Worm (Caenorhabditis elegans) whole organism, L2 larva: ENCODE data around the gene ctsa-4.1.

Experiments
- C34F6.9 ChIP-seq: fragments of 150-350 bp; optimal IDR thresholded peaks from 2 replicates; lab custom pipeline; 2014; ENCODE audit warnings: missing biosample characterization, missing genetic modification characterization
- F13H6.1 ChIP-seq: sonication (generic microtip); optimal IDR thresholded peaks from 2 replicates; lab custom pipeline; 2016; ENCODE audit warnings: missing genetic modification characterization, missing compliant biosample characterization
- R02D3.7 ChIP-seq: fragments of 150-350 bp; optimal IDR thresholded peaks from 2 replicates; lab custom pipeline; 2014; ENCODE audit warnings: missing biosample characterization, missing genetic modification characterization
- Y55F3AM.14 ChIP-seq: fragments of 200-800 bp; sonication (Bioruptor generic); optimal IDR thresholded peaks from 2 replicates; lab custom pipeline; 2018; ENCODE audit warnings: mild to moderate bottlenecking, missing genetic modification characterization, missing compliant biosample characterization
- ZK546.5 ChIP-seq: sonication (generic microtip); optimal IDR thresholded peaks from 2 replicates; lab custom pipeline; 2017; ENCODE audit warnings: missing biosample characterization, missing genetic modification characterization
- ama-1 ChIP-seq: fragments of 150-350 bp; optimal IDR thresholded peaks from 2 replicates; lab custom pipeline; 2018; ENCODE audit warnings: inconsistent platforms
- ceh-16 ChIP-seq: fragments of 150-350 bp; optimal IDR thresholded peaks from 2 replicates; lab custom pipeline; 2014; ENCODE audit warnings: missing biosample characterization, missing genetic modification characterization
- ceh-82 ChIP-seq: fragments of 150-350 bp; optimal IDR thresholded peaks from 2 replicates; lab custom pipeline; 2014; ENCODE audit warnings: missing biosample characterization, missing genetic modification characterization
- crh-2 ChIP-seq: sonication (generic microtip); optimal IDR thresholded peaks from 2 replicates; lab custom pipeline; 2017; ENCODE audit warnings: missing biosample characterization, missing genetic modification characterization
- dmd-4 ChIP-seq: sonication (generic microtip); optimal IDR thresholded peaks from 2 replicates; lab custom pipeline; 2017; ENCODE audit warnings: missing biosample characterization, missing genetic modification characterization
- egl-27 ChIP-seq: sonication (generic microtip); optimal IDR thresholded peaks from 3 replicates; lab custom pipeline; 2017; ENCODE audit warnings: missing biosample characterization, missing genetic modification reagents, missing genetic modification characterization
- elt-1 ChIP-seq: fragments of 150-350 bp; optimal IDR thresholded peaks from 2 replicates; lab custom pipeline; 2014; ENCODE audit warnings: missing biosample characterization, missing genetic modification characterization
- fos-1 ChIP-seq: fragments of 150-350 bp; optimal IDR thresholded peaks from 2 replicates; lab custom pipeline; 2014; ENCODE audit warnings: missing biosample characterization, missing genetic modification characterization
- gmeb-1 ChIP-seq: fragments of 150-350 bp; optimal IDR thresholded peaks from 2 replicates; lab custom pipeline; 2014; ENCODE audit warnings: missing biosample characterization, missing genetic modification characterization
- lin-11 ChIP-seq: fragments of 150-350 bp; sonication (generic microtip); optimal IDR thresholded peaks from 2 replicates; lab custom pipeline; 2014; ENCODE audit warnings: missing biosample characterization, missing genetic modification characterization, inconsistent platforms, mixed read lengths
- lin-13 ChIP-seq: fragments of 150-350 bp; optimal IDR thresholded peaks from 2 replicates; lab custom pipeline; 2014; ENCODE audit warnings: missing biosample characterization, missing genetic modification reagents, missing genetic modification characterization
- lin-39 ChIP-seq: fragments of 150-350 bp; optimal IDR thresholded peaks from 2 replicates; lab custom pipeline; 2014; ENCODE audit warnings: missing biosample characterization, missing genetic modification reagents, missing genetic modification characterization
- lsy-2 ChIP-seq, 2 experiments: fragments of 150-350 bp in 1 of 2; sonication (generic microtip) in 1 of 2; optimal IDR thresholded peaks; 2 replicates each; lab custom pipeline; 2014 to 2017; ENCODE audit warnings: missing biosample characterization in 2 of 2, missing genetic modification characterization in 2 of 2
- mab-5 ChIP-seq: fragments of 150-350 bp; optimal IDR thresholded peaks from 2 replicates; lab custom pipeline; 2014; ENCODE audit warnings: missing biosample characterization, missing genetic modification characterization
- mbf-1 ChIP-seq: sonication (generic microtip); optimal IDR thresholded peaks from 2 replicates; lab custom pipeline; 2017; ENCODE audit warnings: missing biosample characterization, missing genetic modification characterization
- nhr-10 ChIP-seq: sonication (generic microtip); optimal IDR thresholded peaks from 2 replicates; lab custom pipeline; 2017; ENCODE audit warnings: missing biosample characterization, missing genetic modification characterization
- nhr-11 ChIP-seq: fragments of 150-350 bp; optimal IDR thresholded peaks from 2 replicates; lab custom pipeline; 2014; ENCODE audit warnings: missing biosample characterization, missing genetic modification characterization
- nhr-12 ChIP-seq: fragments of 150-350 bp; optimal IDR thresholded peaks from 2 replicates; lab custom pipeline; 2014; ENCODE audit warnings: missing biosample characterization, missing genetic modification characterization
- nhr-129 ChIP-seq: fragments of 150-350 bp; optimal IDR thresholded peaks from 2 replicates; lab custom pipeline; 2014; ENCODE audit warnings: missing biosample characterization, missing genetic modification characterization
- nhr-237 ChIP-seq: fragments of 150-350 bp; optimal IDR thresholded peaks from 2 replicates; lab custom pipeline; 2014; ENCODE audit warnings: missing biosample characterization, missing genetic modification characterization
- nhr-25 ChIP-seq: fragments of 150-350 bp; sonication (generic microtip); optimal IDR thresholded peaks from 3 replicates; lab custom pipeline; 2014; ENCODE audit warnings: missing biosample characterization, missing genetic modification characterization
- peb-1 ChIP-seq: fragments of 150-350 bp; optimal IDR thresholded peaks from 2 replicates; lab custom pipeline; 2014; ENCODE audit warnings: missing biosample characterization, missing genetic modification characterization
- sem-4 ChIP-seq: fragments of 150-350 bp; optimal IDR thresholded peaks from 2 replicates; lab custom pipeline; 2014; ENCODE audit warnings: missing biosample characterization, missing genetic modification reagents, missing genetic modification characterization
- skn-1 ChIP-seq: sonication (generic microtip); optimal IDR thresholded peaks from 2 replicates; lab custom pipeline; 2017; ENCODE audit warnings: missing biosample characterization, missing genetic modification characterization
- sma-3 ChIP-seq: sonication (generic microtip); optimal IDR thresholded peaks from 2 replicates; lab custom pipeline; 2016; ENCODE audit warnings: missing genetic modification reagents, missing genetic modification characterization, missing compliant biosample characterization
- sma-9 ChIP-seq, 2 experiments: fragments of 150-350 bp in 1 of 2; sonication (generic microtip) in 1 of 2; optimal IDR thresholded peaks; 2 replicates each; lab custom pipeline; 2014 to 2016; ENCODE audit warnings: missing genetic modification characterization in 2 of 2, mild to moderate bottlenecking in 1 of 2, missing biosample characterization in 1 of 2, missing compliant biosample characterization in 1 of 2, missing genetic modification reagents in 1 of 2, moderate library complexity in 1 of 2
- unc-39 ChIP-seq: fragments of 150-350 bp; optimal IDR thresholded peaks from 2 replicates; lab custom pipeline; 2014; ENCODE audit warnings: missing biosample characterization, missing genetic modification characterization
- unc-55 ChIP-seq: fragments of 150-350 bp; sonication (generic microtip); optimal IDR thresholded peaks from 3 replicates; lab custom pipeline; 2014; ENCODE audit warnings: missing biosample characterization, missing genetic modification reagents, missing genetic modification characterization
- ztf-11 ChIP-seq: sonication (generic microtip); optimal IDR thresholded peaks from 2 replicates; lab custom pipeline; 2017; ENCODE audit warnings: missing biosample characterization, missing genetic modification characterization

The ctsa-4.1 gene

ce11 chrII:6366696-6367095 lies at the start of gene ctsa-4.1:
Gene ctsa-4.1 (plus strand): TSS chrII:6366996.
- TF ChIP-seq nhr-25 (tag; lab: Kevin White, UChicago), result no peak
- no peak for TF ChIP-seq nhr-10 (tag; lab: Kevin White, UChicago)
- TF ChIP-seq Y55F3AM.14, result no peak
- TF ChIP-seq elt-1 (tag; lab: Kevin White, UChicago), result no peak
- no peak for TF ChIP-seq sem-4 (tag; lab: Kevin White, UChicago)
- TF ChIP-seq skn-1, result no peak
- TF ChIP-seq lin-13 (GFP tag; lab: Kevin White, UChicago), result no peak
- TF ChIP-seq sma-3, result no peak
- TF ChIP-seq unc-39, result no peak
- TF ChIP-seq nhr-11 (tag; lab: Kevin White, UChicago), result no peak
- no peak for TF ChIP-seq C34F6.9
- no peak for TF ChIP-seq lin-39
- TF ChIP-seq ama-1 (lab: Kevin White, UChicago), result no peak
- no peak for TF ChIP-seq ceh-16 (tag; lab: Kevin White, UChicago)
- TF ChIP-seq peb-1, result no peak
- no peak for TF ChIP-seq nhr-129 (tag; lab: Kevin White, UChicago)
- TF ChIP-seq ceh-82 (tag; lab: Kevin White, UChicago), result no peak

DNA sequence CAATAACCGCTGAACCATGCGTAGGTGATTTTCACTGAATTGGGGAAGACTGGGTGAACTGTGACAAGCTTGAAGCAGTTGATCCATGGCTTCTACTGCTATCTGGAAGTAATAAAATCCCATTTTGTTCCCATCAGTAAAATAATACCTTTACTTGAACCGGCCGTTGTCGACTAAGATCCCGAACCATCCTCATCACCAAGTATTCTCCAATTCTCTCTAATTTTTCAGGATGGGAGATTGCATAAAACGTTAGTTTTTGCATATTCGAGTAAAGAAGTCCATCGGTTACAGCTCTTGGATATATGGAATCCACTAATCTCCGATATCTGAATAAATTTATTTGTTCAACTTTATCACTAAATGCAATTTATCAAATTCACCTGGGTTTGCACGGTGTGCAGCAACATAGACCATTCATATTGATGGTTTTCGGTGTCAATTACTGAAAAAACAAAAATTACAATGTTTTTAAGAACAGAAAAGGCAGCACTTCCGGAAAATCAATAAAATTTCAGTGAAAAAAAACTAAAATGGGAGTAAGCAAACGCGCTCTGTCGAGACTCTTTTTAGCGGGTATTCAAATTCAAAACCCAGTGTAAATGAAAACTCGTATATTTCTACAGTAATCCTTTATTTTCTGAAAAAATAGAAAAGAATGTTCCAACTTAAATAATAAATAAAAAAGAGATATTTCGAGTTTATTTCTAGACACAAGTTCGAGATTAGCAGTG lies 46.0 kb upstream of the ctsa-4.1 start, which contains the start of gene efr-3:
TSS of gene efr-3 (minus strand) at position 505 of the 734 bp plus-strand sequence.
- TF ChIP-seq gmeb-1 (peak; percentile 92), mab-5 (tag; lab: Kevin White, UChicago) (peak; percentile 41), nhr-129 (tag; lab: Kevin White, UChicago) (no peak), C34F6.9 (peak; percentile 78), nhr-12 (tag; lab: Kevin White, UChicago) (no peak), sma-9 (GFP tag; optimal IDR thresholded peaks at IDR 0.05; lab: Kevin White, UChicago) (peak; percentile 16), sma-9 (tag; optimal IDR thresholded peaks at IDR 0.05; lab: Kevin White, UChicago) (no peak), lin-11 (tag; lab: Kevin White, UChicago) (no peak), nhr-10 (tag; lab: Kevin White, UChicago) (no peak), ZK546.5 (tag; lab: Kevin White, UChicago) (no peak), nhr-237 (no peak), fos-1 (tag; lab: Kevin White, UChicago) (no peak), nhr-25 (tag; lab: Kevin White, UChicago) (no peak), lin-13 (GFP tag; lab: Kevin White, UChicago) (peak; percentile 46), egl-27 (tag; lab: Kevin White, UChicago) (no peak), ceh-82 (tag; lab: Kevin White, UChicago) (no peak), R02D3.7 (tag; lab: Kevin White, UChicago) (no peak), mbf-1 (tag; lab: Kevin White, UChicago) (no peak), crh-2 (tag; lab: Kevin White, UChicago) (peak; percentile 56), unc-39 (no peak), unc-55 (peak; percentile 86), F13H6.1 (tag; lab: Kevin White, UChicago) (no peak), lsy-2 (tag; optimal IDR thresholded peaks at IDR 0.05; lab: Kevin White, UChicago) (peak; percentile 58 to 79), dmd-4 (tag; lab: Kevin White, UChicago) (no peak)

DNA sequence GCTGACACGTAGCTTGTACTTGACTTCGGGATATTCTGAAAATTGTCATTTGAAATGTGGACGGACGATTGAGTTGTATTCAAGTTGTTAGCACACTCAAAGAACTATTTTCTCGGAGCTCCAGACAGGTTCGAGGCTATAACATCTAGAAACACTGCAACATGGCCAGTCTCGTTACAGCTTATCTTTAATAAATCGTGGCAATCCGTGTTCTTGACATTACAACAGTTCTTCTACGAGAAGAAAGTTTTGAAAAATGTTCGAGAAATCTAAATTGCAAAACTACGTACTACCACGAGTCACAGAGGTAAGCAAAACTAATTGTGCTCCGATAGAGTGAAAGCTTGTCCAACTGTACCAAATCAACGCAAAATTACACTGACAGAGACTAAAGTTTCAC lies 44.7 kb upstream of the ctsa-4.1 start:
- no peak for TF ChIP-seq Y55F3AM.14
- TF ChIP-seq nhr-237, result no peak
- TF ChIP-seq nhr-12 (tag; lab: Kevin White, UChicago), result no peak
- TF ChIP-seq elt-1 (tag; lab: Kevin White, UChicago), result no peak

ce11 chrII:6322979-6323378 lies 43.8 kb upstream of the ctsa-4.1 start, which contains the start of gene C32D5.4:
Gene C32D5.4 (minus strand): TSS chrII:6323079.
- TF ChIP-seq dmd-4 (tag; lab: Kevin White, UChicago) (no peak), sma-9 (GFP tag; optimal IDR thresholded peaks at IDR 0.05; lab: Kevin White, UChicago) (no peak), sma-9 (tag; optimal IDR thresholded peaks at IDR 0.05; lab: Kevin White, UChicago) (no peak), gmeb-1 (no peak), ztf-11 (tag; lab: Kevin White, UChicago) (no peak), nhr-129 (tag; lab: Kevin White, UChicago) (no peak), ceh-16 (tag; lab: Kevin White, UChicago) (no peak)
